Worm (Caenorhabditis elegans): ENCODE results near the gene str-206.

Gene str-206

DNA sequence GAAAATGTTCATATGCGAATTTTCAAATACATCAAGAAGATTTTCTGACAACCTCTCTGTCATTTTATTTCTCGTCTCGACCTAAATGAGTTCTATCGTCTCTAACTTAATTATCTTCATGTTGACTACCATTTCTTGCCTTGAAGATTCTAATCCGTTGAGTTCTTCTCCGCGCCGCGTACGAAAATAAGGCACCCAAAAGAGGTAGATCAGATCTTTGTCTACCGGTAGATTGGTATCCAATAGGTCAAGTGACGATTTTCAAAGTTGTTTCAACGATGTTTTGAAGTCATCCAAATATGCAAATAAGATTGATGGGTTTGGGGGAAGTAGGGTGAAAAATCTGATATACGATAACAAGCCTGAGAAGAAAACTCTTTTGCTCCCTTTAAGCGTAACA is 36.0 kb downstream of the str-206 start:
- TF ChIP-seq him-1 (tag; optimal IDR thresholded peaks at IDR 0.05) (no peak), dao-5 (tag; optimal IDR thresholded peaks at IDR 0.05) (no peak), W03F9.2 (tag; optimal IDR thresholded peaks at IDR 0.05) (no peak)

DNA sequence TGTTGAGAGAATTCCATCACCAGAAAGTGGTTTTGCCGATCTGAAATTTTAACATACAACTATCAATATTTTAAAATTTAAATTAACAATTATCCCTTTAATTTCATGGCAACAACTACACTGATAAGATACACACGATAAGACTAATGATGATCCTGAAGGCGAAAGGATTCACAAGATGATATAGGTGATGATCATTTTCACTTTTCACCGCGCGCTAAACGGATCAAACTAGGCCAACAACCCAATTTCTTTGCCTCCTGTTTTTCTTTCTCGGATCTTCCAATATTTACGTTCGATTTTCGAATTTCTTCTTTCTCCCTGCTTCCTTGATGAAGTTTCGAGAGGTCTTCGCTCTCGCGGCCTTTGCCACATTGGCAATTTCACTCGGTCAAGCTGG is 41.2 kb downstream of the str-206 start, which contains the start of gene K08B12.1:
K08B12.1 (plus strand) TSS at position 229 of the 400 bp plus-strand sequence.
- TF ChIP-seq dao-5 (tag; optimal IDR thresholded peaks at IDR 0.05) (no peak), W03F9.2 (tag; optimal IDR thresholded peaks at IDR 0.05) (no peak), him-1 (tag; optimal IDR thresholded peaks at IDR 0.05) (no peak)

DNA sequence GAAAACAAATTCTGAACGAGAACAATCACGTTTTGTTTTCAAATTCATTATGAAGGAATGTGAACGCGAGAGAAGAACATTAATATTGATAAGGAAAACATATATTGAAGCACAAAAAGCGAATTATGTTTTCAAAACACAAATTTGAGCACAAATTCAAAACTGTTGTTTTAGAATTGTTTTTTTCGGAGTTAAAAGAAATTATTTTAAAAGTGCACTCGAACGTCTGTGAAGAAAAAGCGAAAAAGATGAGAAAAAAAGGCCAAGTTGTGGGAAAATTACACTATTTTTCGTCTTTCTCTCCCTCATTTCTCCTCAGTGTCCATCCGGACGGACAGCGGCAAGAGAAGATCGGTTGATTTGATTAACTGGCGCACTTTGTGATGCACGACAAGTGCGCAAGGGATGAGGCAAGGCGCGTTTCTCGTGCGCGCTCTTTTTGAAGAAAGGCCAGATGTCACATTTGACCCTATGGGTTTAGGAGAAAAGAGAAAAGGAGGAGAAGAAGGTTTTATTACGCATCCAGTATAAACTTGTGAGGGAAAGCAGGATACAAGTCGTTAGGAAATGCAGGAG is 49.4 kb downstream of the str-206 start, which contains the start of gene mrck-1:
mrck-1 (minus strand) TSS at position 51 of the 576 bp plus-strand sequence.
- TF ChIP-seq W03F9.2 (tag; optimal IDR thresholded peaks at IDR 0.05) (peak; percentile 64), him-1 (tag; optimal IDR thresholded peaks at IDR 0.05) (peak; percentile 92), dao-5 (tag; optimal IDR thresholded peaks at IDR 0.05) (no peak)

DNA sequence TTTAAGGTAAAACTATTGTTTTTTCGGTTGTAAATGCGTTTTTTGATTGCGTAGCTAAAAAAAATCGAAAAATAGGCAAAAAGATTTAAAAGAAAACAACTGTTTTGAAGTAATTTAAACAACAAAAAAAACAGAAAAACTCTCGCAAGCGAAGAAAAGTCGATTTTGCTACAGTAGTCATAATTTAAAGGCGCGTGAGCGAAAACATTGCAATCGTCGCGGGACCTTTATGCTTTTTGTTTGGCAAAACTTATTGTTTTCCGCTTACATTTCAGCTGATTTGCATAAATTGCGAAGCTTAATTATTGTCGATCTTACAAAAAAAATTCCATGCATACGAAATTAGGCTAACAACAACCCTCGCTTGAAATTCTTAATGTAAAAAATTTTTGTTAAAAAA is 50.0 kb downstream of the str-206 start:
- TF ChIP-seq W03F9.2 (tag; optimal IDR thresholded peaks at IDR 0.05), result no peak
- no peak for TF ChIP-seq dao-5 (tag; optimal IDR thresholded peaks at IDR 0.05)
- no peak for TF ChIP-seq him-1 (tag; optimal IDR thresholded peaks at IDR 0.05)

DNA sequence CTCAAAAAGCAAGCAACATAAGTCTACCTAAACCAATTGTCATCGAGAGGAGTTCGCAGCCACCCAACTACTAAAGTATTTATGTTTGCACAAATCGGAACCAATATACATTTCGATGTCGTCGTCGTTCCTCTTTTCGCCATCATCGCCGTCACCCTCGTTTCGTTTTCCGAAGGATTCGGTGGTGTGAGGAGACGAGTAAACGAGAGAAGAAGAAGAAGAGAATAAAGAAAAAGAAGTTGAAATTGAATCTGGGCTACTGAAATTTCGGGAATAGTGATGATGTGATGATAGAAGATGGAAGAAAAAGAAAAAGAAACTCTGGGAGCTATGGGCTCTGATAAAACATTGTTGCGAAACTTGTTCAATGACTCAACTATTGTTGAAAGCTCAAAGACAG is 50.6 kb downstream of the str-206 start:
- no peak for TF ChIP-seq dao-5 (tag; optimal IDR thresholded peaks at IDR 0.05)
- TF ChIP-seq him-1 (tag; optimal IDR thresholded peaks at IDR 0.05), result no peak
- no peak for TF ChIP-seq W03F9.2 (tag; optimal IDR thresholded peaks at IDR 0.05)

DNA sequence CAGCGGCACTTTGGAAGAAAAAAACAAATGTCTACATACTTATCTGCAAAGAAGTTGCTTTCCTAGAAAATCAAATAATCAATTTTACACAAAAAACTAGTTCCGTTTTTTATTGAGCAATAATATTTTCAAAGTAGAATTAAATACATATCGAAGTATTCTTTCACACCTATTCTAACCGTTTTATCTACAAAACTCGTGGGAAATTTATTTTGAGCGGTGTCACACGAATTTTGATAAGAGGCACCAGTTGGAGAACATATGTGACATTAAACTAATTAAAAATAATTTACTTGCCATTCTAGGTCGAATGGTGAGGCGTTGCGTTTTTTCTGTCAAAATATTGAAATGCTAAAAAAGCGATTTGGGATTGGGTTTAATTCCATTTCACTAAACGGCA is 51.0 kb downstream of the str-206 start:
- TF ChIP-seq W03F9.2 (tag; optimal IDR thresholded peaks at IDR 0.05), result no peak
- TF ChIP-seq dao-5 (tag; optimal IDR thresholded peaks at IDR 0.05), result no peak
- no peak for TF ChIP-seq him-1 (tag; optimal IDR thresholded peaks at IDR 0.05)
